Worm (Caenorhabditis elegans): Measurements from ENCODE around the gene dpf-1.
A peak's percentile ranks its signal among the peaks of the same experiment; 100 is the strongest.

The dpf-1 gene

DNA sequence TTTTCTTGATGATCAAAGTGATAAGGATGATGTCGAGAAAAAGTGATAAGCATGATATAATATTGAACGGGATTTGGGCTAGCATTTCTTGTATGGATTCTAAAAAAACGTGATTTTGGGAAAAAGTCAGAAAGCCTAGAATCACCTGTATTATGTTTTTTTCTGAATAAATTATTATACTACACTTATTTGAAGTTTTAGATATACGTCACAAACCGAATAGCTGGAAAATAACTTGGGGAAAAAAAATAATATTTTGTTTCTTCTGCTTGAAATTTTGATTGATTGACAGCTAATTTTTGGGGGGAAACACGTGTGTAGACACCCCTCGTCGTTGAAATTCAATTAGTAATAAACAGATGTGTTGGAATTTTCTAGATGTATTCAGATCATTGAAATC is 21.4 kb downstream of the dpf-1 start, which contains the start of gene str-264:
str-264 (minus strand) TSS at position 101 of the 400 bp plus-strand sequence.
- no peak for TF ChIP-seq sea-1 (GFP tag; conservative IDR thresholded peaks at IDR 0.05)

DNA sequence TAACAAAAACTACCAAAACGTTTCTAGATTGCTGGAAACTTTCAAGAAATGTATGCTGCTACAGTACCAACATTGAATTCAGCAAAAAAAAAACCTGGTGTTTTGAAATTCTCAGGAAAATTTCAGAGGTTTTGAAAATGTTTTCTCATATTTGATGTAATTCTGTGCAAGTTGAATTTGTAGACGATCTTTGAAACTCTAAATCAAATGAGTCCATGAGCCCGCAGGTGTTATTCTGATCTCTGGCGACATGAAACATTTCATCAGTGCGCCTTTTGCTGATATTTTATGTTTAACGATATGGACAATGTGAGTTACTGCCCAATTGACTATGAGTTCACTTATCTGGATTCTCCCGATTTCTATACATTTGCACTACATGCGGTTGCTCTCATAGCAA is 22.6 kb downstream of the dpf-1 start, which contains the start of gene srh-218:
srh-218 (plus strand) TSS at position 301 of the 400 bp plus-strand sequence.
- TF ChIP-seq hnd-1 (tag; optimal IDR thresholded peaks at IDR 0.05) (no peak), pes-1 (GFP tag; IDR thresholded peaks at IDR 0.05) (no peak), B0310.2 (tag; optimal IDR thresholded peaks at IDR 0.05) (no peak), ceh-36 (tag; optimal IDR thresholded peaks at IDR 0.05) (no peak), scrt-1 (GFP tag; IDR thresholded peaks at IDR 0.05) (no peak), aly-1 (tag; optimal IDR thresholded peaks at IDR 0.05) (no peak), flt-1 (GFP tag; IDR thresholded peaks at IDR 0.05) (no peak), ama-1 (optimal IDR thresholded peaks at IDR 0.05) (no peak), ets-7 (tag; optimal IDR thresholded peaks at IDR 0.05) (no peak), hmbx-1 (tag; optimal IDR thresholded peaks at IDR 0.05) (no peak), hmg-4 (GFP tag; optimal IDR thresholded peaks at IDR 0.05) (no peak)

DNA sequence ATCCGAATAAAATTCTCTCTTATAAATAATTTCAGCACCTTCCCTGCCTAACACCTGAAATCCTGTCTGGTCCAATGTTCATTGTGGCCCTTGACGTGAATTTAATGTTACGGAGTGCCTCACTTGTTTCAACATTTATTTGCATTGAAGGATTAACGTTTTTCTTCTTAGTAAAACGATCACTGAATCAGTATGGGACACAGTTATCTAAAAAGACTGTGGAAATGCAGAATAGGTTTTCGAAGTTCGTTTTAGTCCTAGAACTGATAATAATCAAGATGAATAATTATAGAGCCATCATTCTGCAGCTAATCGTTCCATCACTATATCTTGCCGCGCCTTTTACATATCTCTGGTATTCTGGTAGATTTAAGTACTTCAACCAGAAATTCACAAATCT is 24.0 kb downstream of the dpf-1 start, which contains the start of gene srh-219:
srh-219 (plus strand) TSS at position 301 of the 400 bp plus-strand sequence.
- TF ChIP-seq ceh-36 (tag; optimal IDR thresholded peaks at IDR 0.05): no peak
- TF ChIP-seq ama-1 (optimal IDR thresholded peaks at IDR 0.05): no peak
- TF ChIP-seq hmg-4 (GFP tag; optimal IDR thresholded peaks at IDR 0.05): no peak
- TF ChIP-seq aly-1 (tag; optimal IDR thresholded peaks at IDR 0.05): no peak
- no peak for TF ChIP-seq tra-4 (tag; optimal IDR thresholded peaks at IDR 0.05)
- TF ChIP-seq F13C5.2 (tag; optimal IDR thresholded peaks at IDR 0.05): no peak

DNA sequence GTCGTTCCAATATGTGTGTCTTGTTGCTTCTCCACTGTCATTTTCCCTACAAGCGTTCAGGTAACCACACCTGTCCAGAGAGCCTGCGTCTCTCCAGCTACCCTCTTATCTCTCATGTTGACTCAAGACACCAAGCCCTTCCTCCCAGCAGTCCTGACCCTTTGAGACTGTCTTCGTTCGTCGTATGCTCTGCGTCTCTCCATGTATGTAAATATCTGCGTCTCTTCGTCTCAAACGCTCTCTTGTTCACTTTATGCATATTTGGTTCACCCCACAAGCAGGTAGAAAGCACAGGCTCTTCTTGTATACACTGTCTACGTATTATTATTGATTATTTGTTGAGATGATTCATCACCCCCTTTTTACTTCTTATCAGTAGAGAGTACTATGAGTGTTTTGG is 26.6 kb downstream of the dpf-1 start:
- TF ChIP-seq flt-1 (GFP tag; IDR thresholded peaks at IDR 0.05) (no peak), F13C5.2 (tag; optimal IDR thresholded peaks at IDR 0.05) (no peak), ceh-13 (GFP tag; optimal IDR thresholded peaks at IDR 0.05) (no peak), B0310.2 (tag; optimal IDR thresholded peaks at IDR 0.05) (no peak), tbx-37 (GFP tag; conservative IDR thresholded peaks at IDR 0.05) (no peak), tbx-11 (GFP tag; IDR thresholded peaks at IDR 0.05) (no peak), ceh-36 (tag; optimal IDR thresholded peaks at IDR 0.05) (no peak)

DNA sequence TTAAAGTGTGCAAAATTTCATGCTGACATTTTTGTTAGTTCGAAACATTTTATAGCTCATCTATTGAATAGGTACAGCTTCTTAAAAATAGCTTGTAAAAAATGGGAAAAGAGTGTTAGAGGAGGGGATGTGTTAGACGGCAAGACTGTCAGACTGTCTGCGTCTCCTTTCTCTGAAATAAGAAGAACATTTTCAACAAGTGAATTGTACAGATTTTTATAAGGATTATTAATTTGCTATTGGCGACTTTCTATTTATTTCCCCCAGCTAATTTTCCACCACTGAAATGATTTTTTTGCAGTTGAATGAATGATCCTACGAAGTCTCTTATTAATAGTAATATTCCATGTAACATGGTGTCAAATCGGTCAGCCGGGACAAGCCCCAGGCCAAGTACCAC is 27.3 kb downstream of the dpf-1 start, which contains the start of gene C06B8.7:
C06B8.7 (plus strand) TSS at position 301 of the 400 bp plus-strand sequence.
- TF ChIP-seq flt-1 (GFP tag; IDR thresholded peaks at IDR 0.05) (no peak), hmg-4 (GFP tag; optimal IDR thresholded peaks at IDR 0.05) (no peak), ceh-36 (tag; optimal IDR thresholded peaks at IDR 0.05) (no peak), tra-4 (tag; optimal IDR thresholded peaks at IDR 0.05) (no peak)

DNA sequence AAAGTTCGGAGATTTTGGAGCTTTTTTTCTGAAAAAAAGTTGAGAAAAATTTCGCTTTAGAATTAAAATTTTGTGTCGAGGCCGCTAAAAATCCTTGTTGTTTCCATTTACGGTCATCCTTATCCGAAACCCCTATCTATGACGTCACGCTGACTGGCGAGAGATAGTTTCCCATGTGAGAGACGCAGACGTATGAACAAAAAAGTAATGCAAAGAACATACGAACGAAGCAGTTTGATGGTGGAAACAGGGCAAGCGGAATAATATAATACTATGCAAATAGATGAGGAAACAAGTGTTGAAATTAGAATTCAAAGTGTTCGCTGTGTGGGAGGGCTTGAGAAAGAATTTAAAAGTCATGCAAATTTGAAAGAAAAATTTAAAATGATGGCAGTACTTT is 28.0 kb downstream of the dpf-1 start:
- TF ChIP-seq sea-1 (GFP tag; conservative IDR thresholded peaks at IDR 0.05) (no peak), flt-1 (GFP tag; IDR thresholded peaks at IDR 0.05) (no peak)

DNA sequence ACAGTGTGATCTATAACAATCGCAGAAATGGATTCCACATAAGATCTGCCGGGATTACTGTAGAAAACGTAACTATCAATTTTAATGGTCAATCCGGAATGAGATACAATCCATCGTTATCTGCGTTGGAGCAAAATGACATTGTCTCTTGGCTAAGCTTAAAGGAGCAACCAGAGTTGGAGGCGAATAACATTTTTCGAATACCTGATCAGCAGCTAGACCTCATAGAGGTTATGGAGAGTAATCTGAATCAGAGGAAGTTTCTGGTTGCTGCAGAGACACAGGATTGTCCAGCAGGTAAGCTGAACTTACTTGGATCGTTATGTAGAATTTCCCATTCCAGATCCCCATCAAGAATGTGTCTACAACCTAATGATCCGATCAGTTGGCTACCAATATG is 32.5 kb downstream of the dpf-1 start:
- TF ChIP-seq ets-7 (tag; optimal IDR thresholded peaks at IDR 0.05) (no peak), scrt-1 (GFP tag; IDR thresholded peaks at IDR 0.05) (no peak), pes-1 (GFP tag; IDR thresholded peaks at IDR 0.05) (no peak), tbx-11 (GFP tag; IDR thresholded peaks at IDR 0.05) (no peak), tbx-37 (GFP tag; conservative IDR thresholded peaks at IDR 0.05) (no peak), hmg-4 (GFP tag; optimal IDR thresholded peaks at IDR 0.05) (no peak), tra-4 (tag; optimal IDR thresholded peaks at IDR 0.05) (no peak), hmbx-1 (tag; optimal IDR thresholded peaks at IDR 0.05) (no peak), ama-1 (optimal IDR thresholded peaks at IDR 0.05) (no peak), aly-1 (tag; optimal IDR thresholded peaks at IDR 0.05) (no peak), sea-1 (GFP tag; conservative IDR thresholded peaks at IDR 0.05) (no peak)

DNA sequence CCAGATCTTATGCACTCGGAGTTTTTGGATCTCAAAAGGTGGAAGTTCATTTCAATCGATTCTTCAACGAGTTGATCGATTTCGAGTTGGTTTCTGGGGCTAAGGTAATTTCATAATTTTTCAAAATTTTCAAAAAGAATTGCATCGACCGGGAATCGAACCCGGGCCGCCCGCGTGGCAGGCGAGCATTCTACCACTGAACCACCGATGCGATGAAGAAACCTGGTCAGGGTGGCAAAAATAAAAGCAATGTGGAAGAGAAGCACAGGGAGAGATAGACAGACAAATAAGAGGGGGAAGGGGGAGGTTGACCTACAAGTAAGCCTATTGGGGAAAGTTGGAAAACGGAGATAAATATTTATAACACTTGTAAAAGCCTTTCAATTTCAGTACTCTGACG is 33.9 kb downstream of the dpf-1 start:
- TF ChIP-seq tbx-37 (GFP tag; conservative IDR thresholded peaks at IDR 0.05) (0 out of 2 replicates have a peak, but pooled peaks have one; percentile 34), F13C5.2 (tag; optimal IDR thresholded peaks at IDR 0.05) (peak; percentile 44), tra-4 (tag; optimal IDR thresholded peaks at IDR 0.05) (no peak), ceh-36 (tag; optimal IDR thresholded peaks at IDR 0.05) (peak; percentile 45), sea-1 (GFP tag; conservative IDR thresholded peaks at IDR 0.05) (peak; percentile 81), hmg-4 (GFP tag; optimal IDR thresholded peaks at IDR 0.05) (no peak), ets-7 (tag; optimal IDR thresholded peaks at IDR 0.05) (no peak), aly-1 (tag; optimal IDR thresholded peaks at IDR 0.05) (peak; percentile 41), hmbx-1 (tag; optimal IDR thresholded peaks at IDR 0.05) (no peak), B0310.2 (tag; optimal IDR thresholded peaks at IDR 0.05) (peak; percentile 42), ceh-13 (GFP tag; optimal IDR thresholded peaks at IDR 0.05) (peak; percentile 40), scrt-1 (GFP tag; IDR thresholded peaks at IDR 0.05) (peak; percentile 65; the same call in 1 of the 2 replicates), flt-1 (GFP tag; IDR thresholded peaks at IDR 0.05) (peak; percentile 78), hnd-1 (tag; optimal IDR thresholded peaks at IDR 0.05) (no peak), tbx-11 (GFP tag; IDR thresholded peaks at IDR 0.05) (peak; percentile 74; the same call in 1 of the 2 replicates), ama-1 (optimal IDR thresholded peaks at IDR 0.05) (no peak)

DNA sequence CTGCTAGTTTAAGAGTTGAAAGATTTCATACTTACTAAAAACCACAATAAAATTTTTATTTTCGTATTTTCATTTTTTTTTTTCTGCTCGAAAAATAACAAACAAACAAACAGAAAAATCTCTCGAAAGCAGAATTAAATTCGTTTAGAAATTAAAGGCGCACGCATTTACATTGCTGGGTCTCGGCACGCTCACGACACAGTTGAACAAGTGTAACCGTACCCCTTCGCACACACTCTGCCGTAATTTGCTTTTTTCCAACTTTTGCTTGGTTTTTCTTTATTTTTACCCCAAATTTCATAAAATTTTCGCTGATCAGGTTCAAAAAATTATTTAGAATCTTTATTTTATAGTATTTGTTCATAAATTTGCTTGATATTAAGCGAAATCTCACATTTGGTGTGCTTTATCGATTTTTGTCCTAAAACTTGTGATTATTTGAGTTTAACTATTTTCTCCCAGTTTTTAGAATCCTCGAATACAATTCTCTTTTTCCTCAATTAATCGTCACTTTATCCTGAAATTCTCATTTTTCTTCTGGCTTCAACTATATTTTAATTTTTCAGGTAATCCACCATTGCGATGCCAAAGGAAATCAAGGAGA is 40.6 kb downstream of the dpf-1 start, which contains the start of gene rpl-38:
rpl-38 (plus strand) TSS at position 554 of the 604 bp plus-strand sequence.
- peak; percentile 16; the same call in 1 of the 2 replicates for TF ChIP-seq tbx-37 (GFP tag; conservative IDR thresholded peaks at IDR 0.05)
- peak; percentile 70 for TF ChIP-seq ama-1 (optimal IDR thresholded peaks at IDR 0.05)
- 0 out of 2 replicates have a peak, but pooled peaks have one; percentile 34 for TF ChIP-seq sea-1 (GFP tag; conservative IDR thresholded peaks at IDR 0.05)
- TF ChIP-seq ceh-36 (tag; optimal IDR thresholded peaks at IDR 0.05): no peak
